Fruit fly (Drosophila melanogaster) whole organism, wandering third instar larva: ENCODE results near the gene Mic26-27.
"Not testable (repeated sequence)": the region's sequence is repeated elsewhere in the genome, so short reads cannot be mapped to it uniquely, and the experiment has no call there.

Source experiments
- Abd-B ChIP-seq: fragments of >200 bp; optimal IDR thresholded peaks from 2 replicates; lab custom pipeline; 2017; ENCODE audit warnings: missing biosample characterization, missing genetic modification characterization
- CG32264 ChIP-seq: fragments of 200-800 bp; sonication (Bioruptor generic); optimal IDR thresholded peaks from 2 replicates; lab custom pipeline; 2016; ENCODE audit warnings: missing biosample characterization, missing genetic modification characterization
- CG9705 ChIP-seq: fragments of 200-800 bp; sonication (Bioruptor generic); optimal IDR thresholded peaks from 2 replicates; lab custom pipeline; 2018; ENCODE audit warnings: missing biosample characterization, mild to moderate bottlenecking, missing genetic modification characterization
- CrebA ChIP-seq: fragments of 200-800 bp; sonication (Bioruptor generic); optimal IDR thresholded peaks from 2 replicates; lab custom pipeline; 2016; ENCODE audit warnings: missing biosample characterization, mild to moderate bottlenecking, missing genetic modification characterization, borderline replicate concordance
- Dif ChIP-seq: fragments of 200-275, 200-300 bp; sonication (Bioruptor generic); optimal IDR thresholded peaks from 2 replicates; lab custom pipeline; 2018; ENCODE audit warnings: missing biosample characterization, missing genetic modification characterization; ENCODE audit not compliant: partially characterized antibody
- GATAd ChIP-seq: sonication (Bioruptor generic); optimal IDR thresholded peaks from 2 replicates; lab custom pipeline; 2016; ENCODE audit warnings: missing biosample characterization, missing genetic modification characterization
- HLH106 ChIP-seq: fragments of 200-800 bp; optimal IDR thresholded peaks from 3 replicates; lab custom pipeline; 2019; ENCODE audit warnings: missing biosample characterization, mild to moderate bottlenecking, missing genetic modification characterization, moderate library complexity
- Hnf4 ChIP-seq: fragments of 200-800 bp; sonication (Bioruptor generic); optimal IDR thresholded peaks from 2 replicates; lab custom pipeline; 2016; ENCODE audit warnings: missing biosample characterization, mild to moderate bottlenecking, missing genetic modification characterization
- Hr78 ChIP-seq: fragments of >200 bp; optimal IDR thresholded peaks from 2 replicates; lab custom pipeline; 2017; ENCODE audit warnings: missing biosample characterization, missing genetic modification characterization
- Hr83 ChIP-seq: fragments of 200-300 bp; sonication (Bioruptor generic); optimal IDR thresholded peaks from 2 replicates; lab custom pipeline; 2016; ENCODE audit warnings: missing biosample characterization, mild to moderate bottlenecking, missing genetic modification characterization, moderate library complexity; ENCODE audit not compliant: poor library complexity, severe bottlenecking
- Jra ChIP-seq: sonication (Bioruptor generic); optimal IDR thresholded peaks from 2 replicates; lab custom pipeline; 2016; ENCODE audit warnings: missing biosample characterization, missing genetic modification characterization
- Mio ChIP-seq: sonication (Bioruptor generic); optimal IDR thresholded peaks from 2 replicates; lab custom pipeline; 2016; ENCODE audit warnings: missing biosample characterization, missing genetic modification characterization
- Myc ChIP-seq: fragments of >200 bp; optimal IDR thresholded peaks from 2 replicates; lab custom pipeline; 2017
- N ChIP-seq: fragments of >200 bp; optimal IDR thresholded peaks from 2 replicates; lab custom pipeline; 2018; ENCODE audit warnings: missing biosample characterization, missing external identifiers, missing genetic modification characterization
- OdsH ChIP-seq: fragments of 200-800 bp; sonication (Bioruptor generic); optimal IDR thresholded peaks from 2 replicates; lab custom pipeline; 2016; ENCODE audit warnings: missing biosample characterization, mild to moderate bottlenecking, missing genetic modification characterization
- Sp1 ChIP-seq: fragments of 200-800 bp; sonication (Bioruptor generic); optimal IDR thresholded peaks from 3 replicates; lab custom pipeline; 2019; ENCODE audit warnings: missing biosample characterization, mild to moderate bottlenecking, missing genetic modification characterization, moderate library complexity
- Vsx2 ChIP-seq: fragments of 200-300, 225-300 bp; sonication (Bioruptor generic); optimal IDR thresholded peaks from 2 replicates; lab custom pipeline; 2018; ENCODE audit warnings: missing biosample characterization, missing genetic modification characterization; ENCODE audit not compliant: partially characterized antibody
- br ChIP-seq: fragments of 200-800 bp; sonication (Bioruptor generic); optimal IDR thresholded peaks from 2 replicates; lab custom pipeline; 2016; ENCODE audit warnings: missing biosample characterization, missing genetic modification characterization
- brk ChIP-seq: fragments of 200-800 bp; sonication (Bioruptor generic); optimal IDR thresholded peaks from 2 replicates; lab custom pipeline; 2016; ENCODE audit warnings: missing biosample characterization, mild to moderate bottlenecking, missing genetic modification characterization
- dl ChIP-seq, 2 experiments: fragments of 175-275, 200-275 bp in 1 of 2; fragments of 200-275 bp in 1 of 2; sonication (Bioruptor generic); optimal IDR thresholded peaks; lab custom pipeline; 2018; ENCODE audit warnings: mild to moderate bottlenecking in 2 of 2, missing biosample characterization in 2 of 2, missing genetic modification characterization in 2 of 2, moderate library complexity in 2 of 2; ENCODE audit not compliant: partially characterized antibody in 2 of 2, insufficient read depth in 1 of 2
- dmrt93B ChIP-seq: fragments of 200-800 bp; sonication (Bioruptor generic); optimal IDR thresholded peaks from 2 replicates; lab custom pipeline; 2018; ENCODE audit warnings: missing biosample characterization, mild to moderate bottlenecking, missing genetic modification characterization
- dsf ChIP-seq: sonication (Bioruptor generic); optimal IDR thresholded peaks from 2 replicates; lab custom pipeline; 2016; ENCODE audit warnings: missing biosample characterization, missing genetic modification characterization, borderline replicate concordance
- ey ChIP-seq: fragments of 200-800 bp; sonication (Bioruptor generic); optimal IDR thresholded peaks from 2 replicates; lab custom pipeline; 2016; ENCODE audit warnings: missing biosample characterization, missing genetic modification characterization
- foxo ChIP-seq, 2 experiments: fragments of 200-800 bp; sonication (Bioruptor generic); optimal IDR thresholded peaks; 2 replicates in 1 of 2; 3 replicates in 1 of 2; lab custom pipeline; 2016 to 2017; ENCODE audit warnings: missing biosample characterization in 2 of 2, missing genetic modification characterization in 2 of 2
- fru ChIP-seq: fragments of 200-800 bp; sonication (Bioruptor generic); optimal IDR thresholded peaks from 3 replicates; lab custom pipeline; 2016; ENCODE audit warnings: missing biosample characterization, mild to moderate bottlenecking, missing genetic modification characterization
- h ChIP-seq: fragments of 200-800 bp; sonication (Bioruptor generic); optimal IDR thresholded peaks from 3 replicates; lab custom pipeline; 2016; ENCODE audit warnings: missing biosample characterization, mild to moderate bottlenecking, missing genetic modification characterization
- jim ChIP-seq: fragments of 175-275, 200-325 bp; sonication (Bioruptor generic); optimal IDR thresholded peaks from 2 replicates; lab custom pipeline; 2016; ENCODE audit warnings: missing biosample characterization, mild to moderate bottlenecking, missing genetic modification characterization
- lola ChIP-seq: fragments of >200 bp; optimal IDR thresholded peaks from 2 replicates; lab custom pipeline; 2017; ENCODE audit warnings: missing biosample characterization, missing genetic modification characterization
- pan ChIP-seq: fragments of >200 bp; optimal IDR thresholded peaks from 2 replicates; lab custom pipeline; 2017
- psq ChIP-seq: fragments of 200-800 bp; sonication (Bioruptor generic); optimal IDR thresholded peaks from 3 replicates; lab custom pipeline; 2017; ENCODE audit warnings: missing biosample characterization, mild to moderate bottlenecking, missing genetic modification characterization, moderate library complexity
- rgr ChIP-seq: fragments of 200-800 bp; sonication (Bioruptor generic); optimal IDR thresholded peaks from 3 replicates; lab custom pipeline; 2016; ENCODE audit warnings: missing biosample characterization, mild to moderate bottlenecking, missing genetic modification characterization
- sage ChIP-seq: fragments of 200-800 bp; sonication (Bioruptor generic); optimal IDR thresholded peaks from 2 replicates; lab custom pipeline; 2016; ENCODE audit warnings: missing biosample characterization, mild to moderate bottlenecking, missing genetic modification characterization
- tai ChIP-seq: sonication (Bioruptor generic); optimal IDR thresholded peaks from 2 replicates; lab custom pipeline; 2016; ENCODE audit warnings: missing biosample characterization, missing genetic modification characterization
- usp ChIP-seq: fragments of >200 bp; optimal IDR thresholded peaks from 2 replicates; lab custom pipeline; 2017; ENCODE audit warnings: missing biosample characterization, missing genetic modification characterization
- woc ChIP-seq: sonication (Bioruptor generic); optimal IDR thresholded peaks from 2 replicates; lab custom pipeline; 2016; ENCODE audit warnings: missing biosample characterization, mild to moderate bottlenecking, missing genetic modification characterization

The Mic26-27 gene

dm6 chr3R:16190183-16190763 is 43.6 kb upstream of the Mic26-27 start:
- no peak for TF ChIP-seq psq
- TF ChIP-seq CG9705 (GFP tag; lab: Kevin White, UChicago), result no peak
- TF ChIP-seq Hnf4 (GFP tag; lab: Kevin White, UChicago), result no peak
- TF ChIP-seq h (GFP tag; lab: Kevin White, UChicago), result no peak
- no peak for TF ChIP-seq rgr (GFP tag; lab: Kevin White, UChicago)
- no peak for TF ChIP-seq HLH106 (tag; lab: Kevin White, UChicago)
- no peak for TF ChIP-seq GATAd (GFP tag; lab: Kevin White, UChicago)
- TF ChIP-seq woc (GFP tag; lab: Kevin White, UChicago), result no peak
- TF ChIP-seq ey (GFP tag; lab: Kevin White, UChicago), result no peak
- TF ChIP-seq Sp1 (GFP tag; lab: Kevin White, UChicago), result no peak
- no peak for TF ChIP-seq Mio (GFP tag; lab: Kevin White, UChicago)
- TF ChIP-seq dl (GFP tag; optimal IDR thresholded peaks at IDR 0.05; lab: Kevin White, UChicago; ENCODE audit: insufficient read depth in 1 of 2, partially characterized antibody in 2 of 2), result no peak
- TF ChIP-seq jim, result no peak
- no peak for TF ChIP-seq Jra
- TF ChIP-seq, all 38 proteins: peak for 0

dm6 chr3R:16189464-16189863 is 42.8 kb upstream of the Mic26-27 start, which contains the start of gene Bin1:
TSS of gene Bin1 (minus strand) at chr3R:16189564.
- not testable (repeated sequence) for TF ChIP-seq psq; Dif (GFP tag; lab: Kevin White, UChicago); dl (GFP tag; optimal IDR thresholded peaks at IDR 0.05; lab: Kevin White, UChicago; ENCODE audit: insufficient read depth in 1 of 2, partially characterized antibody in 2 of 2)

- TF ChIP-seq psq (no peak), GATAd (GFP tag; lab: Kevin White, UChicago) (no peak), Hr83 (GFP tag; lab: Kevin White, UChicago) (no peak), Hnf4 (GFP tag; lab: Kevin White, UChicago) (no peak), N (GFP tag; lab: Kevin White, UChicago) (no peak), CrebA (GFP tag; lab: Kevin White, UChicago) (no peak), OdsH (GFP tag; lab: Kevin White, UChicago) (no peak), usp (GFP tag; lab: Kevin White, UChicago) (no peak), HLH106 (tag; lab: Kevin White, UChicago) (no peak), Dif (GFP tag; lab: Kevin White, UChicago) (no peak), dmrt93B (GFP tag; lab: Kevin White, UChicago) (no peak), CG32264 (GFP tag; lab: Kevin White, UChicago) (no peak), dsf (GFP tag; lab: Kevin White, UChicago) (no peak), foxo (GFP tag; optimal IDR thresholded peaks at IDR 0.05; lab: Kevin White, UChicago) (no peak), CG9705 (GFP tag; lab: Kevin White, UChicago) (no peak), Mio (GFP tag; lab: Kevin White, UChicago) (no peak), Myc (lab: Kevin White, UChicago) (no peak), sage (GFP tag; lab: Kevin White, UChicago) (no peak), Jra (no peak), Sp1 (GFP tag; lab: Kevin White, UChicago) (no peak)
These were observed 41.1 kb upstream of the Mic26-27 start for dm6 chr3R:16187737-16188136.

dm6 chr3R:16186791-16187681 is 40.4 kb upstream of the Mic26-27 start, which contains the start of gene sra:
TSS of gene sra (plus strand) at chr3R:16186999.
- TF ChIP-seq brk (no peak), Hr78 (no peak), Vsx2 (GFP tag; lab: Kevin White, UChicago) (no peak), CrebA (GFP tag; lab: Kevin White, UChicago) (no peak), sage (GFP tag; lab: Kevin White, UChicago) (no peak), dl (GFP tag; optimal IDR thresholded peaks at IDR 0.05; lab: Kevin White, UChicago; ENCODE audit: insufficient read depth in 1 of 2, partially characterized antibody in 2 of 2) (no peak), Mio (GFP tag; lab: Kevin White, UChicago) (no peak), N (GFP tag; lab: Kevin White, UChicago) (no peak), dmrt93B (GFP tag; lab: Kevin White, UChicago) (no peak), jim (peak; percentile 69), woc (GFP tag; lab: Kevin White, UChicago) (no peak), fru (GFP tag; lab: Kevin White, UChicago) (peak; percentile 2), CG32264 (GFP tag; lab: Kevin White, UChicago) (no peak), Myc (lab: Kevin White, UChicago) (no peak), Jra (peak; percentile 64), br (no peak), OdsH (GFP tag; lab: Kevin White, UChicago) (no peak), h (GFP tag; lab: Kevin White, UChicago) (peak; percentile 27), HLH106 (tag; lab: Kevin White, UChicago) (no peak), rgr (GFP tag; lab: Kevin White, UChicago) (peak; percentile 56), foxo (GFP tag; optimal IDR thresholded peaks at IDR 0.05; lab: Kevin White, UChicago) (peak in 1 of 2 experiments; percentile 49), CG9705 (GFP tag; lab: Kevin White, UChicago) (no peak), ey (GFP tag; lab: Kevin White, UChicago) (no peak), usp (GFP tag; lab: Kevin White, UChicago) (no peak), Abd-B (GFP tag; lab: Kevin White, UChicago) (no peak), GATAd (GFP tag; lab: Kevin White, UChicago) (no peak), lola (no peak), Hnf4 (GFP tag; lab: Kevin White, UChicago) (no peak), tai (GFP tag; lab: Kevin White, UChicago) (no peak), pan (no peak)
